Worm (Caenorhabditis elegans): Measurements from ENCODE around the gene msrp-6.

DNA sequence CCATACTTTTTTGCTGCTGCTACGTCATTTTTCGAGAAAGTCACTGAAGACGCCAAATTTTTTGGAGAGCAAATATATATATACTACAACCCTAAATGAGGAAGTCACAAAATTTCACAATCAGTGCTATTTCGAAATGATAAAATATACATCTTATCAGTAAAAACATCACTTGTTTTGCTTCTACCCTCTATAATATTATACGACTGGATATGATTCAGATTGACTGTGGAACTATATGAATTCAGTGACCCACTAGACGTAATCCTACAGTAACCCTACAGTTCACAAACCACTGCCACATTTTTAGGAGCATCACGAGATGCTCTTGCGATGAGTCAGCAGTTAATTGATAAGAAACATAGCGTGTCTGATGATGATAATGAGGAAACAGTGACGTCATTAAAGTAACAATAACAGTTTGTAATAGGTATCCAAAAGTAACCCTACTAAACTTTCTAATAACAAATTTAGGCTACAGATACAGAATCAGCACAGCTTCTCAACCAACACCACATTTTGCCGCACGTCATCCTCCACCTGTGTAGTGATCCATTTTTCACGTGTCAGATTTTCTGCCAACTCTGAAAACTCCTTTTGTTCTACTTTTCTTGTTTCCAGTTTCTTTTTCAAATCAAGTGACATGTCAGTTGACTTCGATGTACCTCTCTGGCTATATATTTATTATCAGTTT is 32.2 kb upstream of the msrp-6 start, which contains the start of the genes F33H12.7 and sri-39:
- TF ChIP-seq ZK546.5 (tag; optimal IDR thresholded peaks at IDR 0.05) = no peak
- TF ChIP-seq nhr-237 (tag; optimal IDR thresholded peaks at IDR 0.05) = no peak
- TF ChIP-seq pha-4 (GFP tag; IDR thresholded peaks at IDR 0.05) = no peak
- no peak for TF ChIP-seq pha-4 (tag; optimal IDR thresholded peaks at IDR 0.05)
- no peak for TF ChIP-seq rbr-2 (tag; optimal IDR thresholded peaks at IDR 0.05)
- no peak for TF ChIP-seq lir-3 (tag; optimal IDR thresholded peaks at IDR 0.05)
- TF ChIP-seq ama-1 (optimal IDR thresholded peaks at IDR 0.05) = no peak
- TF ChIP-seq mxl-3 (GFP tag; optimal IDR thresholded peaks at IDR 0.05) = peak; percentile 42
- TF ChIP-seq nhr-77 (tag; optimal IDR thresholded peaks at IDR 0.05) = peak; percentile 38
- TF ChIP-seq spr-3 (GFP tag; optimal IDR thresholded peaks at IDR 0.05) = no peak
